Worm (Caenorhabditis elegans): ENCODE results near the gene F18C5.5.

Gene F18C5.5

DNA sequence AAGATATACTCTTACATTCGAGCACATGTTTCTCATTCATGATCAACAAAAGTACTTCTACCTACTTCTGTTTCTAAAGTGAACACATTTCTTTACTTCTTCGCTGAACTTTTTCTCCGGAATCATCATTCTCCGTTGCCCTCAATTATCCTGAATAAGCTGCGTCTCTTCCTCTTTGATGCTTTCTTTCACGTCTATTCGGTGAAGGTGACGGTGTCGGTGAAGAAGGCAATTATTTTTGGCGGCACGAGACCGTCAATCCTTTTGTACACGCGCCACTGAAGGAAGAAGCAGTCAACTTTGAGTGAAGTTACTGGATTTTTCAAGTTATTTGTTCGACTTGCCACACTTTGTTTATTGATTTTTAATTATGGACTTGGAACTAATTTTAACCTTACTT is 35.0 kb downstream of the F18C5.5 start, which contains the start of gene abch-1:
Gene abch-1 (minus strand): TSS at position 101 of the 400 bp plus-strand sequence.
- TF ChIP-seq fos-1 (tag; optimal IDR thresholded peaks at IDR 0.05) = no peak
- no peak for TF ChIP-seq nhr-77 (tag; optimal IDR thresholded peaks at IDR 0.05)
- TF ChIP-seq nhr-23 (tag; optimal IDR thresholded peaks at IDR 0.05) = no peak
- no peak for TF ChIP-seq lin-39 (tag; optimal IDR thresholded peaks at IDR 0.05)
- TF ChIP-seq nfya-1 (tag; optimal IDR thresholded peaks at IDR 0.05; ENCODE audit: insufficient read depth) = no peak
- no peak for TF ChIP-seq elt-1 (tag; optimal IDR thresholded peaks at IDR 0.05)
- no peak for TF ChIP-seq eor-1 (tag; optimal IDR thresholded peaks at IDR 0.05)
- no peak for TF ChIP-seq ceh-9 (tag; optimal IDR thresholded peaks at IDR 0.05)
- TF ChIP-seq aly-2 (tag; optimal IDR thresholded peaks at IDR 0.05) = no peak
- no peak for TF ChIP-seq unc-39 (tag; optimal IDR thresholded peaks at IDR 0.05)
- TF ChIP-seq lin-15B (tag; optimal IDR thresholded peaks at IDR 0.05) = no peak
- TF ChIP-seq nhr-12 (tag; optimal IDR thresholded peaks at IDR 0.05) = no peak
- no peak for TF ChIP-seq mml-1 (tag; optimal IDR thresholded peaks at IDR 0.05)
- TF ChIP-seq fkh-2 (tag; optimal IDR thresholded peaks at IDR 0.05) = no peak
- no peak for TF ChIP-seq nhr-11 (tag; optimal IDR thresholded peaks at IDR 0.05)
- TF ChIP-seq lsy-12 (tag; optimal IDR thresholded peaks at IDR 0.05) = no peak
- TF ChIP-seq zag-1 (tag; optimal IDR thresholded peaks at IDR 0.05) = no peak
- no peak for TF ChIP-seq jun-1 (tag; optimal IDR thresholded peaks at IDR 0.05)
- no peak for TF ChIP-seq ztf-11 (tag; optimal IDR thresholded peaks at IDR 0.05)

ce11 chrII:6528629-6529028 is 37.9 kb downstream of the F18C5.5 start, which contains the start of gene C56E6.4:
Gene C56E6.4 (minus strand): TSS chrII:6528729.
- TF ChIP-seq ama-1 (optimal IDR thresholded peaks at IDR 0.05) (no peak), ceh-16 (tag; optimal IDR thresholded peaks at IDR 0.05) (no peak), elt-2 (tag; optimal IDR thresholded peaks at IDR 0.05) (no peak)

- TF ChIP-seq pha-4 (tag; optimal IDR thresholded peaks at IDR 0.05) = peak; percentile 1
- peak; percentile 1 for TF ChIP-seq elt-2 (tag; optimal IDR thresholded peaks at IDR 0.05)
- TF ChIP-seq ama-1 (optimal IDR thresholded peaks at IDR 0.05) = peak; percentile 67
- TF ChIP-seq ztf-11 (tag; optimal IDR thresholded peaks at IDR 0.05) = no peak
- peak; percentile 30 for TF ChIP-seq ceh-28 (tag; optimal IDR thresholded peaks at IDR 0.05)
- TF ChIP-seq nhr-25 (tag; optimal IDR thresholded peaks at IDR 0.05) = no peak
- TF ChIP-seq hmg-11 (tag; optimal IDR thresholded peaks at IDR 0.05) = no peak
Observed at ce11 chrII:6526136-6526684, 40.3 kb downstream of the F18C5.5 start.

DNA sequence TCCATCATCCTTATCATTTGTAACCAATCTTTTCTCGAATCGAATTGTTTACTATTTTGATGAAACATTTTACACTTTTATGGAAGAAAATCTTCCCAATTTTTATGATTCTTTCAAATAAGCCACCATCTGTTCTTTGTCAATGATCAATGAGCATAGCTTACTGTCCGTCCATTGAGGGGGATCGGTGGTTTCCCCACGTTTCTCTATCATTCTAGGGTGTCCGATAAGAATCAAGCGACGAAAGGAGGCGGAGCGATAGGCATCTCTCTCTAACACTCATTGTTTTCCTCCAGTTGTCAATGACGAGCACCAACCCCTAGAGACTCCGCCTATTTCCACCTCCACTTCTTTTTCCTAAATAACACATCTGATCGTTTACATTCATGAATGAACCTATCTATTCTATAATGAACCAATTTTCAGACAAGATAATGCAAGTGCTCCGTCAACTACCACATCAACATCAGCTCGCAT is 42.0 kb downstream of the F18C5.5 start, which contains the start of gene C56E6.2:
Gene C56E6.2 (plus strand): TSS at position 427 of the 477 bp plus-strand sequence.
- TF ChIP-seq lsy-12 (tag; optimal IDR thresholded peaks at IDR 0.05) = no peak
- TF ChIP-seq nhr-12 (tag; optimal IDR thresholded peaks at IDR 0.05) = no peak
- TF ChIP-seq ceh-16 (tag; optimal IDR thresholded peaks at IDR 0.05) = no peak
- TF ChIP-seq daf-12 (tag; optimal IDR thresholded peaks at IDR 0.05) = no peak
- TF ChIP-seq eor-1 (tag; optimal IDR thresholded peaks at IDR 0.05) = no peak
- TF ChIP-seq ZK546.5 (tag; optimal IDR thresholded peaks at IDR 0.05) = no peak
- TF ChIP-seq elt-2 (tag; optimal IDR thresholded peaks at IDR 0.05) = peak; percentile 57
- TF ChIP-seq nhr-237 (tag; optimal IDR thresholded peaks at IDR 0.05) = no peak
- no peak for TF ChIP-seq mdl-1 (tag; optimal IDR thresholded peaks at IDR 0.05)
- peak; percentile 28 for TF ChIP-seq pqm-1 (tag; optimal IDR thresholded peaks at IDR 0.05)
- TF ChIP-seq ztf-11 (tag; optimal IDR thresholded peaks at IDR 0.05) = no peak
- no peak for TF ChIP-seq ztf-4 (tag; optimal IDR thresholded peaks at IDR 0.05)

DNA sequence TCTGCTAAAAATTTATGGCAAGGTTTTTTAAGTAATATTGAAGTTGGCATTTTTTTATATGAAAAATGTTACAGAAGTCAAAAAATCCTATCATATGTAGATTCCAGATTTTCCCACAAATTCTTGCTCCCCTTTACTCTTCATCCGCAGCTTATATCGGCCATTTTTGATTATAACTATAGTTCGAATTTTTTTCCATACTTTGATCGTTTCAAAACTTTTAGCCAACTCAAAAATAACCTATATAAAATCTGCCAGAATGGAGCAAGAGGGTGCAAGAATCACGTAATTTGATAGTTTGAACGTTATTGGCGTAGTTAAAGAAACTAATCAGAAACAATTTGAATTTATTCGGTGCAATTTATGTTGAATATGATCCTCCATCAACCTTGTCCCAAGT is 42.6 kb downstream of the F18C5.5 start:
- TF ChIP-seq nhr-11 (tag; optimal IDR thresholded peaks at IDR 0.05) (no peak), nhr-23 (tag; optimal IDR thresholded peaks at IDR 0.05) (no peak), jun-1 (tag; optimal IDR thresholded peaks at IDR 0.05) (no peak), unc-39 (tag; optimal IDR thresholded peaks at IDR 0.05) (no peak), lin-39 (tag; optimal IDR thresholded peaks at IDR 0.05) (no peak), fkh-2 (tag; optimal IDR thresholded peaks at IDR 0.05) (no peak), pqm-1 (tag; optimal IDR thresholded peaks at IDR 0.05) (no peak), mml-1 (tag; optimal IDR thresholded peaks at IDR 0.05) (no peak), unc-62 (GFP tag; optimal IDR thresholded peaks at IDR 0.05) (no peak), ceh-28 (tag; optimal IDR thresholded peaks at IDR 0.05) (no peak), skn-1 (tag; optimal IDR thresholded peaks at IDR 0.05) (no peak), elt-3 (tag; optimal IDR thresholded peaks at IDR 0.05) (no peak), egl-27 (tag; optimal IDR thresholded peaks at IDR 0.05) (no peak), nhr-237 (tag; optimal IDR thresholded peaks at IDR 0.05) (no peak)
